Worm (Caenorhabditis elegans): Measurements from ENCODE around the gene sra-3.

DNA sequence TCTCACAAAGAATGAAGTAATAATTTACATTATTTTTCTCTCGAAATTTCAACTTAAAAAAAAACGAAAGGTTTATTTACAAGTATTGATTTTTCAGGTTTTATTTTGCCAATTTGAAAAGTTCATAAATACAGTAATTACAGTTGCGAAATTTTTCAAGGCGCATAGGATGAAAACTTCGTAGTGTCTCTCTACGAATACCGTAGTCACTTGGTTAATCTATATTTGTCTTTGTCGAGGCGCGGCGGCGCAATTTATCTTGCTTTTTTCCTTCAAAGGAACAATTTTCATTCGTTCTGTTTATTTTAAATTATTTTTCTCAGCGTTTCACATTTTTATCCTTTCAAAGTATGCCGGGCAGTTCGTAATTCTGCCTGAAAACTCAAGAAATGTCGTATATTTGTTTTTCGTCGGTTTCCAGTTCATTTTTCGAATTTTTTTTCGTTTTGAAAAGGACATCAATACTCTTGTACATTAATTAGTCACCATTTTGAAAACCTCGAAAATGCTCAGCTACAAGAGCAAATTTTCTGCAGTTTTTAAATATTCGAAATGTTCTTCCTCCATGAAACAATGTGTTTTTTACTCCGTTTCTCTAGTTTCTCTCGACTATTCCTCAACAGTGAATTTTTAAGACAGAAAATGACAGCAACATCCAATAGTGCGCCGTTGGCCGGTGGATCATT lies 16.9 kb downstream of the sra-3 start, which contains the start of gene mex-6:
- TF ChIP-seq ama-1 (optimal IDR thresholded peaks at IDR 0.05) (no peak), aly-1 (tag; optimal IDR thresholded peaks at IDR 0.05) (no peak), pes-1 (GFP tag; IDR thresholded peaks at IDR 0.05) (no peak), scrt-1 (GFP tag; IDR thresholded peaks at IDR 0.05) (no peak), ceh-36 (tag; optimal IDR thresholded peaks at IDR 0.05) (no peak), tbx-37 (GFP tag; conservative IDR thresholded peaks at IDR 0.05) (no peak), flt-1 (GFP tag; IDR thresholded peaks at IDR 0.05) (no peak), tbx-11 (GFP tag; IDR thresholded peaks at IDR 0.05) (no peak)

Measured in whole organism, early embryonic.